Fruit fly (Drosophila melanogaster) whole organism, embryonic: Measurements from ENCODE around the gene lectin-24A.

Experiments
- Atf6 ChIP-seq: fragments of 200-800 bp; sonication (Bioruptor generic); IDR thresholded peaks from 2 replicates; pipeline ENCODE4 v1.3.6; 2022; ENCODE audit warnings: missing biosample characterization, missing genetic modification characterization
- CG10321 ChIP-seq: fragments of 200-800 bp; sonication (Bioruptor generic); IDR thresholded peaks from 2 replicates; pipeline ENCODE4 v1.3.6; 2022; ENCODE audit warnings: missing biosample characterization, missing genetic modification characterization
- CG10431 ChIP-seq: fragments of 200-800 bp; sonication (Bioruptor generic); optimal IDR thresholded peaks from 3 replicates; lab custom pipeline; 2018; ENCODE audit warnings: missing biosample characterization, mild to moderate bottlenecking, missing genetic modification characterization
- CG11398 ChIP-seq: fragments of 200-800 bp; sonication (Bioruptor generic); optimal IDR thresholded peaks from 2 replicates; lab custom pipeline; 2016; ENCODE audit warnings: missing biosample characterization, missing genetic modification characterization
- CG11504 ChIP-seq: fragments of 200-800 bp; sonication (Bioruptor generic); optimal IDR thresholded peaks from 3 replicates; lab custom pipeline; 2019; ENCODE audit warnings: missing biosample characterization, mild to moderate bottlenecking, missing genetic modification characterization, moderate library complexity
- CG12104 ChIP-seq: fragments of 200-800 bp; sonication (Bioruptor generic); optimal IDR thresholded peaks from 3 replicates; lab custom pipeline; 2016; ENCODE audit warnings: missing biosample characterization, missing genetic modification characterization
- CG13296 ChIP-seq: fragments of 200-800 bp; sonication (Bioruptor generic); optimal IDR thresholded peaks from 3 replicates; lab custom pipeline; 2018; ENCODE audit warnings: missing biosample characterization, mild to moderate bottlenecking, missing genetic modification characterization
- CG15514 ChIP-seq: fragments of 200-800 bp; sonication (Bioruptor generic); optimal IDR thresholded peaks from 3 replicates; lab custom pipeline; 2017; ENCODE audit warnings: missing biosample characterization, missing genetic modification characterization, mild to moderate bottlenecking, moderate library complexity, missing genetic modification reagents
- CG17385 ChIP-seq: fragments of 200-800 bp; sonication (Bioruptor generic); optimal IDR thresholded peaks from 3 replicates; lab custom pipeline; 2018; ENCODE audit warnings: missing biosample characterization, mild to moderate bottlenecking, missing genetic modification characterization
- CG18599 ChIP-seq: fragments of 200-800 bp; sonication (Bioruptor generic); optimal IDR thresholded peaks from 3 replicates; lab custom pipeline; 2017; ENCODE audit warnings: missing biosample characterization, missing genetic modification characterization, mild to moderate bottlenecking, moderate library complexity, missing genetic modification reagents
- CG2678 ChIP-seq: fragments of 200-800 bp; sonication (Bioruptor generic); optimal IDR thresholded peaks from 3 replicates; lab custom pipeline; 2019; ENCODE audit warnings: missing biosample characterization, mild to moderate bottlenecking, missing genetic modification characterization, moderate library complexity
- CG2712 ChIP-seq: fragments of 200-800 bp; optimal IDR thresholded peaks from 3 replicates; lab custom pipeline; 2019; ENCODE audit warnings: missing biosample characterization, mild to moderate bottlenecking, missing genetic modification characterization, moderate library complexity
- CG30403 ChIP-seq: fragments of 200-800 bp; sonication (Bioruptor generic); optimal IDR thresholded peaks from 3 replicates; lab custom pipeline; 2016; ENCODE audit warnings: missing biosample characterization, missing genetic modification characterization
- CG3281 ChIP-seq: fragments of 200-800 bp; sonication (Bioruptor generic); optimal IDR thresholded peaks from 3 replicates; lab custom pipeline; 2017; ENCODE audit warnings: missing biosample characterization, mild to moderate bottlenecking, missing genetic modification characterization
- CG3847 ChIP-seq: fragments of 200-800 bp; sonication (Bioruptor generic); IDR thresholded peaks from 2 replicates; pipeline ENCODE4 v1.3.6; 2022; ENCODE audit warnings: missing biosample characterization, missing genetic modification characterization
- CG4282 ChIP-seq: fragments of 200-800 bp; sonication (Bioruptor generic); optimal IDR thresholded peaks from 2 replicates; lab custom pipeline; 2016; ENCODE audit warnings: missing biosample characterization, missing genetic modification characterization
- CG4820 ChIP-seq: fragments of 200-800 bp; sonication (Bioruptor generic); optimal IDR thresholded peaks from 3 replicates; lab custom pipeline; 2016; ENCODE audit warnings: missing biosample characterization, missing genetic modification characterization
- CG6689 ChIP-seq: fragments of 200-800 bp; sonication (Bioruptor generic); IDR thresholded peaks from 2 replicates; pipeline ENCODE4 v1.3.6; 2022; ENCODE audit warnings: missing biosample characterization, missing genetic modification characterization
- CG6813 ChIP-seq: fragments of 200-800 bp; sonication (Bioruptor generic); optimal IDR thresholded peaks from 2 replicates; lab custom pipeline; 2017; ENCODE audit warnings: missing biosample characterization, missing genetic modification characterization, mild to moderate bottlenecking, moderate library complexity, missing genetic modification reagents
- CG7556 ChIP-seq: fragments of 200-800 bp; sonication (Bioruptor generic); optimal IDR thresholded peaks from 2 replicates; lab custom pipeline; 2017; ENCODE audit warnings: missing biosample characterization, mild to moderate bottlenecking, missing genetic modification characterization
- CG7839 ChIP-seq: fragments of 200-800 bp; sonication (Bioruptor generic); optimal IDR thresholded peaks from 3 replicates; lab custom pipeline; 2018; ENCODE audit warnings: missing biosample characterization, mild to moderate bottlenecking, missing genetic modification characterization, moderate library complexity
- CG8290 ChIP-seq, 3 experiments: fragments of 200-800 bp; sonication (Bioruptor generic); optimal IDR thresholded peaks; 2 replicates each; lab custom pipeline; 2016 to 2019; ENCODE audit warnings: missing biosample characterization in 3 of 3, missing genetic modification characterization in 3 of 3, mild to moderate bottlenecking in 2 of 3, moderate library complexity in 1 of 3
- CG9876 ChIP-seq: fragments of 200-800 bp; sonication (Bioruptor generic); optimal IDR thresholded peaks from 2 replicates; lab custom pipeline; 2016; ENCODE audit warnings: missing biosample characterization, missing genetic modification characterization
- CoRest ChIP-seq: fragments of 200-800 bp; sonication (Bioruptor generic); optimal IDR thresholded peaks from 3 replicates; lab custom pipeline; 2018; ENCODE audit warnings: missing biosample characterization, mild to moderate bottlenecking, missing genetic modification characterization, moderate library complexity
- Fer3 ChIP-seq: fragments of 200-800 bp; sonication (Bioruptor generic); optimal IDR thresholded peaks from 2 replicates; lab custom pipeline; 2018; ENCODE audit warnings: missing biosample characterization, mild to moderate bottlenecking, missing genetic modification characterization, moderate library complexity
- HHEX ChIP-seq: fragments of 200-800 bp; sonication (Bioruptor generic); optimal IDR thresholded peaks from 3 replicates; lab custom pipeline; 2017; ENCODE audit warnings: missing biosample characterization, mild to moderate bottlenecking, missing genetic modification characterization, missing genetic modification reagents
- Hmr ChIP-seq: fragments of 200-800 bp; sonication (Bioruptor generic); optimal IDR thresholded peaks from 3 replicates; lab custom pipeline; 2017; ENCODE audit warnings: mild to moderate bottlenecking, missing biosample characterization, missing genetic modification reagents, missing genetic modification characterization
- Hr51 ChIP-seq, 2 experiments: fragments of 200-800 bp; sonication (Bioruptor generic); optimal IDR thresholded peaks; 2 replicates in 1 of 2; 3 replicates in 1 of 2; lab custom pipeline; 2016 to 2018; ENCODE audit warnings: missing biosample characterization in 2 of 2, missing genetic modification characterization in 2 of 2, mild to moderate bottlenecking in 1 of 2, moderate library complexity in 1 of 2
- Med ChIP-seq: fragments of 200-800 bp; sonication (Bioruptor generic); peaks from one replicate; lab custom pipeline; 2016; ENCODE audit warnings: missing biosample characterization, missing genetic modification characterization, mild to moderate bottlenecking, inconsistent platforms, moderate library complexity
- Meics ChIP-seq: fragments of 200-800 bp; sonication (Bioruptor generic); optimal IDR thresholded peaks from 2 replicates; lab custom pipeline; 2017; ENCODE audit warnings: missing biosample characterization, mild to moderate bottlenecking, missing genetic modification characterization
- NC2β ChIP-seq: fragments of 200-800 bp; sonication (Bioruptor generic); optimal IDR thresholded peaks from 2 replicates; lab custom pipeline; 2016; ENCODE audit warnings: missing biosample characterization, missing genetic modification characterization
- Oli ChIP-seq: fragments of 200-800 bp; sonication (Bioruptor generic); optimal IDR thresholded peaks from 2 replicates; lab custom pipeline; 2018; ENCODE audit warnings: missing biosample characterization, mild to moderate bottlenecking, missing genetic modification characterization, moderate library complexity
- Ptx1 ChIP-seq: fragments of 200-800 bp; sonication (Bioruptor generic); IDR thresholded peaks from 2 replicates; pipeline ENCODE4 v1.3.6; 2022; ENCODE audit warnings: missing biosample characterization, missing genetic modification characterization
- Sox102F ChIP-seq: fragments of 200-800 bp; sonication (Bioruptor generic); optimal IDR thresholded peaks from 2 replicates; lab custom pipeline; 2018; ENCODE audit warnings: missing biosample characterization, mild to moderate bottlenecking, missing genetic modification characterization, moderate library complexity
- aop ChIP-seq: fragments of 200-800 bp; sonication (Bioruptor generic); IDR thresholded peaks from 2 replicates; pipeline ENCODE4 v1.3.6; 2022; ENCODE audit warnings: missing biosample characterization, missing genetic modification characterization
- caup ChIP-seq: fragments of 200-800 bp; sonication (Bioruptor generic); optimal IDR thresholded peaks from 3 replicates; lab custom pipeline; 2017; ENCODE audit warnings: missing biosample characterization, mild to moderate bottlenecking, missing genetic modification characterization, moderate library complexity; ENCODE audit not compliant: severe bottlenecking
- cwo ChIP-seq: fragments of 200-800 bp; sonication (Bioruptor generic); optimal IDR thresholded peaks from 3 replicates; lab custom pipeline; 2017; ENCODE audit warnings: missing biosample characterization, missing genetic modification characterization, mild to moderate bottlenecking, moderate library complexity, missing genetic modification reagents
- dmrt99B ChIP-seq: fragments of 200-800 bp; sonication (Bioruptor generic); optimal IDR thresholded peaks from 2 replicates; lab custom pipeline; 2018; ENCODE audit warnings: missing biosample characterization, mild to moderate bottlenecking, missing genetic modification characterization, moderate library complexity
- fd96Cb ChIP-seq: fragments of 200-800 bp; sonication (Bioruptor generic); optimal IDR thresholded peaks from 2 replicates; lab custom pipeline; 2018; ENCODE audit warnings: missing biosample characterization, mild to moderate bottlenecking, missing genetic modification characterization, moderate library complexity
- grau ChIP-seq: fragments of 200-800 bp; optimal IDR thresholded peaks from 3 replicates; lab custom pipeline; 2019; ENCODE audit warnings: missing biosample characterization, mild to moderate bottlenecking, missing genetic modification characterization, moderate library complexity
- lab ChIP-seq: fragments of 200-800 bp; sonication (Bioruptor generic); optimal IDR thresholded peaks from 3 replicates; lab custom pipeline; 2017; ENCODE audit warnings: missing biosample characterization, missing genetic modification characterization, mild to moderate bottlenecking, moderate library complexity, missing genetic modification reagents
- lilli ChIP-seq: fragments of 200-800 bp; sonication (Bioruptor generic); optimal IDR thresholded peaks from 3 replicates; lab custom pipeline; 2016; ENCODE audit warnings: missing biosample characterization, missing genetic modification characterization
- phol ChIP-seq: fragments of 200-800 bp; sonication (Bioruptor generic); optimal IDR thresholded peaks from 3 replicates; lab custom pipeline; 2018; ENCODE audit warnings: missing biosample characterization, mild to moderate bottlenecking, missing genetic modification characterization, moderate library complexity
- row ChIP-seq: fragments of 200-800 bp; sonication (Bioruptor generic); IDR thresholded peaks from 3 replicates; pipeline ENCODE4 v1.3.6; 2022; ENCODE audit warnings: missing biosample characterization, missing genetic modification characterization
- sens ChIP-seq: fragments of 200-800 bp; sonication (Bioruptor generic); peaks from one replicate; lab custom pipeline; 2016; ENCODE audit warnings: missing biosample characterization, missing genetic modification characterization
- slou ChIP-seq: fragments of 200-800 bp; sonication (Bioruptor generic); optimal IDR thresholded peaks from 3 replicates; lab custom pipeline; 2016; ENCODE audit warnings: missing biosample characterization, missing genetic modification characterization
- stwl ChIP-seq: fragments of 200-800 bp; sonication (Bioruptor generic); optimal IDR thresholded peaks from 3 replicates; lab custom pipeline; 2018; ENCODE audit warnings: missing biosample characterization, mild to moderate bottlenecking, missing genetic modification characterization, moderate library complexity
- unpg ChIP-seq: fragments of 200-800 bp; sonication (Bioruptor generic); optimal IDR thresholded peaks from 3 replicates; lab custom pipeline; 2018; ENCODE audit warnings: missing biosample characterization, mild to moderate bottlenecking, missing genetic modification characterization, moderate library complexity
- zf30C ChIP-seq: fragments of 200-800 bp; sonication (Bioruptor generic); optimal IDR thresholded peaks from 3 replicates; lab custom pipeline; 2018; ENCODE audit warnings: missing biosample characterization, mild to moderate bottlenecking, missing genetic modification characterization

lectin-24A gene

DNA sequence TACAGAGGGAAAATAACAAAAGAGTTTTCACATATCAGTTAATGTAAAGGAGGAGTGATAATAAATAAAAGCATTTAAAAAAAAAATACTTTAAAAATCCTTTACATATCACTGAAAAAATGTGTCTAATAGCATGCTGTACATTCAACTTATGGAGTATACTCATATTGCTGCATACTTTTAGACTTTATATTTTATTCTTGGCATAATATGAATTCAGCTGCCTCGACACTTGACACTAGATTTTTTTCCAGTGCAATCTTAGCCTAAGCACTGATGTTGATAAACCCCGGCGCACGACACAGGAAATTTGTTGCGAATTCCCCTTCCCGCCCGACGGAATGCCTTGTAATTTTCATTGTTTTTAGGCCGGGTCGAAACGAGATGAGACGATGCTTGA is 22.9 kb upstream of the lectin-24A start:
- TF ChIP-seq CG15514 = peak; percentile 26
- no peak for TF ChIP-seq CG8290 (GFP tag; optimal IDR thresholded peaks at IDR 0.05; lab: Kevin White, UChicago)
- TF ChIP-seq CG8290 (tag; optimal IDR thresholded peaks at IDR 0.05; lab: Kevin White, UChicago) = peak in 1 of 2 experiments; percentile 18
- TF ChIP-seq CG13296 (GFP tag; lab: Kevin White, UChicago) = peak; percentile 3
- TF ChIP-seq CG7556 = peak; percentile 35
- TF ChIP-seq CG3847 = no peak
- TF ChIP-seq slou = peak; percentile 3
- no peak for TF ChIP-seq CG10321 (GFP tag; lab: Robert Waterston, UW)
- TF ChIP-seq row (GFP tag; lab: Robert Waterston, UW) = peak; percentile 52; the same call in 2 of the 3 replicates
- TF ChIP-seq CG18599 (GFP tag; lab: Kevin White, UChicago) = peak; percentile 53
- TF ChIP-seq Med = peak; percentile 75
- peak; percentile 2 for TF ChIP-seq caup (GFP tag; lab: Kevin White, UChicago)
- TF ChIP-seq cwo (GFP tag; lab: Kevin White, UChicago) = peak; percentile 12
- TF ChIP-seq fd96Cb (tag; lab: Kevin White, UChicago) = no peak
- TF ChIP-seq CG3281 (GFP tag; lab: Kevin White, UChicago) = peak; percentile 31
- no peak for TF ChIP-seq CG6813
- peak; percentile 51 for TF ChIP-seq CG11504 (tag; lab: Kevin White, UChicago)
- no peak for TF ChIP-seq CG6689 (GFP tag; lab: Robert Waterston, UW)
- TF ChIP-seq Oli (tag; lab: Kevin White, UChicago) = peak; percentile 35
- TF ChIP-seq lab (GFP tag; lab: Kevin White, UChicago) = peak; percentile 62
- peak; percentile 46 for TF ChIP-seq grau
- TF ChIP-seq CG2678 (tag; lab: Kevin White, UChicago) = peak; percentile 62
- no peak for TF ChIP-seq CG12104 (GFP tag; lab: Kevin White, UChicago)
- TF ChIP-seq CG17385 = peak; percentile 20
- TF ChIP-seq Atf6 (GFP tag; lab: Robert Waterston, UW) = 0 out of 2 replicates have a peak, but pooled peaks have one; percentile 22
- TF ChIP-seq dmrt99B (tag; lab: Kevin White, UChicago) = peak; percentile 40
- TF ChIP-seq CG2712 (tag; lab: Kevin White, UChicago) = no peak
- TF ChIP-seq CG10431 (GFP tag; lab: Kevin White, UChicago) = no peak
- TF ChIP-seq Hmr = peak; percentile 51
- peak; percentile 12 for TF ChIP-seq phol (tag; lab: Kevin White, UChicago)
- peak; percentile 46 for TF ChIP-seq CG7839
- peak; percentile 50 for TF ChIP-seq sens (GFP tag; lab: Kevin White, UChicago)
- peak; percentile 29 for TF ChIP-seq Sox102F (GFP tag; lab: Kevin White, UChicago)
- TF ChIP-seq zf30C (GFP tag; lab: Kevin White, UChicago) = peak; percentile 66
- peak; percentile 12 for TF ChIP-seq Fer3 (tag; lab: Kevin White, UChicago)
- peak; percentile 36 for TF ChIP-seq Ptx1 (GFP tag; lab: Robert Waterston, UW)
- TF ChIP-seq stwl (tag; lab: Kevin White, UChicago) = peak; percentile 3
- peak; percentile 9 for TF ChIP-seq lilli
- peak; percentile 12 for TF ChIP-seq CoRest (tag; lab: Kevin White, UChicago)
- no peak for TF ChIP-seq aop (GFP tag; lab: Robert Waterston, UW)
- TF ChIP-seq unpg (GFP tag; lab: Kevin White, UChicago) = peak; percentile 2
- TF ChIP-seq NC2β = no peak
- TF ChIP-seq CG30403 (GFP tag; lab: Kevin White, UChicago) = peak; percentile 7
- no peak for TF ChIP-seq CG11398 (GFP tag; lab: Kevin White, UChicago)
- TF ChIP-seq Meics (GFP tag; lab: Kevin White, UChicago) = peak; percentile 37
- peak; percentile 6 for TF ChIP-seq HHEX (GFP tag; lab: Kevin White, UChicago)
- no peak for TF ChIP-seq CG4282 (GFP tag; lab: Kevin White, UChicago)
- TF ChIP-seq CG4820 (GFP tag; lab: Kevin White, UChicago) = no peak
- TF ChIP-seq Hr51 (GFP tag; optimal IDR thresholded peaks at IDR 0.05; lab: Kevin White, UChicago) = peak in 1 of 2 experiments; percentile 33
- no peak for TF ChIP-seq CG9876
